Worm (Caenorhabditis elegans): Measurements from ENCODE around the gene his-37.

DNA sequence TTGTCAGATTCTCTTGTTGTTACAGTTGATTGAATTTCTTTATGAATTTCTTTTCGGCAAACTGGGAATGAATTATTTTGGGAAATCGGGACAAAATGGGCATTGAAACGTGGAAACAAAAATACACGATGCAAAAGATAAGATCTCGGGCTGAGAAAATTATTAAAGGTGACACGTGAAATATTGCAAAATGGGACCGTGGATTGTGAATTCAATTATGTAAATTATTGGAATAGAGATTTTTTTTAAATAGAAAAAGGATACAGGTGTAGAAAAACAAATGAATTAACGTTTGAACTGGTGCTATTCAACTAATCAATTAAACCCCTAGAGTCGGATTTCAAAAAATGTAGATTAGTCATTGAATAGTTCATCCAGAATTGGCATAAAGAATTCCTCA lies 21.8 kb downstream of the his-37 start, which contains the start of gene F25B3.4:
- TF ChIP-seq lin-15B (tag; optimal IDR thresholded peaks at IDR 0.05) (no peak), ama-1 (optimal IDR thresholded peaks at IDR 0.05) (no peak), aly-2 (tag; optimal IDR thresholded peaks at IDR 0.05) (no peak), lir-3 (tag; optimal IDR thresholded peaks at IDR 0.05; ENCODE audit: poor library complexity) (no peak), egl-27 (tag; optimal IDR thresholded peaks at IDR 0.05) (no peak), snpc-4 (tag; optimal IDR thresholded peaks at IDR 0.05) (no peak), unc-62 (GFP tag; optimal IDR thresholded peaks at IDR 0.05) (no peak)
